Fruit fly (Drosophila melanogaster) whole organism, adult: ENCODE measurements around the gene Sap47.

ENCODE experiments used
- CG11617 ChIP-seq: fragments of 200-800 bp; sonication (Bioruptor generic); optimal IDR thresholded peaks from 2 replicates; lab custom pipeline; 2017; ENCODE audit warnings: mild to moderate bottlenecking, missing biosample characterization, missing genetic modification reagents, missing genetic modification characterization
- CG12768 ChIP-seq: fragments of 200-800 bp; sonication (Bioruptor generic); optimal IDR thresholded peaks from 2 replicates; lab custom pipeline; 2017; ENCODE audit warnings: missing biosample characterization, missing genetic modification characterization, mild to moderate bottlenecking, moderate library complexity, missing genetic modification reagents
- CG14711 ChIP-seq: fragments of 200-800 bp; sonication (Bioruptor generic); optimal IDR thresholded peaks from 2 replicates; lab custom pipeline; 2018; ENCODE audit warnings: missing biosample characterization, mild to moderate bottlenecking, missing genetic modification characterization, moderate library complexity
- CG1620 ChIP-seq: fragments of 200-800 bp; sonication (Bioruptor generic); optimal IDR thresholded peaks from 2 replicates; lab custom pipeline; 2016; ENCODE audit warnings: missing biosample characterization, missing genetic modification characterization
- CG33017 ChIP-seq: fragments of 200-800 bp; sonication (Bioruptor generic); optimal IDR thresholded peaks from 2 replicates; lab custom pipeline; 2018; ENCODE audit warnings: missing biosample characterization, mild to moderate bottlenecking, missing genetic modification characterization, moderate library complexity
- CG5204 ChIP-seq: fragments of 200-800 bp; sonication (Bioruptor generic); optimal IDR thresholded peaks from 2 replicates; lab custom pipeline; 2016; ENCODE audit warnings: missing biosample characterization, missing genetic modification characterization
- CG7045 ChIP-seq: fragments of 200-800 bp; sonication (Bioruptor generic); optimal IDR thresholded peaks from 2 replicates; lab custom pipeline; 2017; ENCODE audit warnings: missing biosample characterization, mild to moderate bottlenecking, missing genetic modification characterization
- CG7101 ChIP-seq: fragments of 200-800 bp; sonication (Bioruptor generic); optimal IDR thresholded peaks from 2 replicates; lab custom pipeline; 2018; ENCODE audit warnings: missing biosample characterization, mild to moderate bottlenecking, missing genetic modification characterization, moderate library complexity
- Clk ChIP-seq: fragments of 200-800 bp; sonication (Bioruptor generic); optimal IDR thresholded peaks from 2 replicates; lab custom pipeline; 2017; ENCODE audit warnings: missing biosample characterization, missing genetic modification characterization
- Crg-1 ChIP-seq: fragments of 200-800 bp; sonication (Bioruptor generic); optimal IDR thresholded peaks from 2 replicates; lab custom pipeline; 2016; ENCODE audit warnings: missing biosample characterization, missing genetic modification characterization
- Hr96 ChIP-seq: fragments of 200-800 bp; sonication (Bioruptor generic); optimal IDR thresholded peaks from 2 replicates; lab custom pipeline; 2016; ENCODE audit warnings: missing biosample characterization, missing genetic modification characterization
- Mnt ChIP-seq: fragments of 200-800 bp; sonication (Bioruptor generic); optimal IDR thresholded peaks from 2 replicates; lab custom pipeline; 2016; ENCODE audit warnings: missing biosample characterization, mild to moderate bottlenecking, missing genetic modification characterization
- bab1 ChIP-seq: fragments of 200-800 bp; sonication (Bioruptor generic); optimal IDR thresholded peaks from 3 replicates; lab custom pipeline; 2019; ENCODE audit warnings: missing biosample characterization, mild to moderate bottlenecking, missing genetic modification characterization, moderate library complexity
- cic ChIP-seq: fragments of 200-800 bp; sonication (Bioruptor generic); optimal IDR thresholded peaks from 2 replicates; lab custom pipeline; 2017; ENCODE audit warnings: missing biosample characterization, mild to moderate bottlenecking, missing genetic modification characterization, moderate library complexity
- cnc ChIP-seq, 2 experiments: fragments of >200 bp; optimal IDR thresholded peaks; 2 replicates each; lab custom pipeline; 2017
- kay ChIP-seq: fragments of 200-800 bp; sonication (Bioruptor generic); peaks from one replicate; lab custom pipeline; 2016; ENCODE audit warnings: missing biosample characterization, missing genetic modification characterization, borderline replicate concordance
- ovo ChIP-seq: fragments of 200-800 bp; sonication (Bioruptor generic); optimal IDR thresholded peaks from 2 replicates; lab custom pipeline; 2016; ENCODE audit warnings: missing biosample characterization, missing genetic modification characterization
- pad ChIP-seq: fragments of 200-800 bp; sonication (Bioruptor generic); optimal IDR thresholded peaks from 3 replicates; lab custom pipeline; 2017; ENCODE audit warnings: missing biosample characterization, missing genetic modification characterization, mild to moderate bottlenecking, moderate library complexity, missing genetic modification reagents
- tj ChIP-seq: fragments of 200-800 bp; sonication (Bioruptor generic); optimal IDR thresholded peaks from 3 replicates; lab custom pipeline; 2017; ENCODE audit warnings: missing biosample characterization, mild to moderate bottlenecking, missing genetic modification characterization, moderate library complexity
- toe ChIP-seq: fragments of 200-800 bp; sonication (Bioruptor generic); optimal IDR thresholded peaks from 2 replicates; lab custom pipeline; 2016; ENCODE audit warnings: missing biosample characterization, missing genetic modification characterization

Gene Sap47

DNA sequence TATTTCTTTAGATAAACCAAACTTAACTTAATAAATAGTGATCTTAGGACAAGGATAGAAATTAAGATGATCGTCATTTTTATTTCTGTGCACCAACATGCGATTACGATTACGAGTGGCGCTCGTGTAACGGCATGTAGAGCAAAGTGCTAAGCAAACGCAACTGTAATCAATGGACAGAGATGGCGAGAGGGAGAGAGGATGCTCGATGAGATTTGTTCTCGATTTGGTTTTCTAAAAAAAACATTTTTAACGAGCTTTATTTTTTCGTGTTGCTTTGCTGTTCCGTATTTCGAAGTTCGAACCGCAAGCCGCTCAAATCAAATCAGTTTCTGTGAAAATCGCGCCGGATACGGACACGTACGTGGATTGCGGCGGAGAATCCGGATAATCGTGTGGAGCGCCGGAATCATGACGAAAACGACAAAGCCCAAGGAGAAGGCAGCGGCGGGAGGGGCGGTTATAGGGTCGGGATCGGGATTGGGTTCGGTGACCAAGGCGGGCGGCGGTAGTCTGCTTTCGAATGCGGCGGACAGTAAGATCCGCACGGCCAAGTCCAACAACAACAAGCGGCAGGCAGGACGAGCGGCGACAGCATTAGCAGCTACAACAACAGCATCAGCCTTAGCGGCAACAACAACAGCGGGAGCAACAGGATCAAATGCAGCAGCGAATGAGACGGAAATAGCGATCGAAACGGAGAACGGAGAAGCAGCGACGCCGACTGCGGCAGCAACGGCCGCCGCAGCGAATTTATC, 59.1 kb downstream of the Sap47 start:
- TF ChIP-seq cic (peak; percentile 4), toe (no peak), ovo (GFP tag; lab: Kevin White, UChicago) (peak; percentile 69), bab1 (GFP tag; lab: Kevin White, UChicago) (no peak), CG7101 (tag; lab: Kevin White, UChicago) (no peak), CG11617 (GFP tag; lab: Kevin White, UChicago) (no peak), CG7045 (GFP tag; lab: Kevin White, UChicago) (no peak), CG1620 (GFP tag; lab: Kevin White, UChicago) (no peak)

DNA sequence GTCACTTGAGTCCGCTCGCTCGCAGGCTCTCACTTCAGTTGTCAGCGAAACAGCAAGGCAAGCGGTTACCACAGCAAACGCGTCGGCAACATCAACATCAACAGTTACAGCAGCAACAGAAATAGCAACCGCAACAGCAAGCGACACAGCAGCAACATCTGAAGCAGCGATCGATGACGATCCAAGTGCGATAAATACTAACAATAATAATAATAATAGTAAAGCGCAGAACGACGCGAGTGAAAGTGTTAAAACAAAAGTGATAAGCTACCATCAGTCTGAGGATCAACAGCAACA, 59.6 kb downstream of the Sap47 start:
- TF ChIP-seq tj (GFP tag; lab: Kevin White, UChicago) (peak; percentile 58), cnc (optimal IDR thresholded peaks at IDR 0.05; lab: Kevin White, UChicago) (no peak), Crg-1 (GFP tag; lab: Kevin White, UChicago) (no peak), pad (GFP tag; lab: Kevin White, UChicago) (no peak), CG14711 (tag; lab: Kevin White, UChicago) (no peak)

DNA sequence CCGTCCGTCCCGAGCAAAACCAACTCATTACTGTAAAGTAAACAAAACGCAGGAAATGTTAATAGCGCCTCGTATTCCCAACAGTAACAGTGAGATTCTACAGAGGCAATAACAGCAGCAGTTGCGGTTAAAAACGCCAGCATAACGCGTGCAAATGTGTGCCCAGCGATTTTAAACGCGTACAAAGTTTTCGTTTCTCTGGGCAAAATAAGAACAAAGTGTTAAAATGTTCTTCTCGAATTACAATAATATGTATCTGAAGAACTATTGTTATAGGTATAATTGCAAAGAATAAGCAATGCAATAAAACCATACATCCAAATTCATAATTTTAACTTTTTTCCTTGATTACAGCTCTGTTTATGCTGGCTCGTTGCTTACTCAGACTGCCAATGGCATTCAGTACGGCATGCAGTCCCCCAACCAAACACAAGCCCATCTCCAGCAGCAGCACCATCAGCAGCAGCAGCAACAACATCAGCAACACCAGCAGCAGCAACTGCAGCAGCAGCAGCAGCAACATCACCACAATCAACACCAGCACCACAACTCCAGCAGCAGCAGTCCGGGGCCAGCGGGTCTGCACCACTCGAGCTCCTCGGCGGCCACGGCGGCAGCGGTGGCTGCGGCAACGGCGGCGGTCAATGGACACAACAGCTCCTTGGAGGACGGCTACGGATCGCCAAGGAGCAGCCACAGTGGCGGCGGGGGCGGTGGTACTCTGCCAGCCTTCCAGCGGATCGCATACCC, 64.2 kb downstream of the Sap47 start:
- TF ChIP-seq CG7101 (tag; lab: Kevin White, UChicago) (no peak), cic (no peak), CG1620 (GFP tag; lab: Kevin White, UChicago) (no peak), cnc (optimal IDR thresholded peaks at IDR 0.05; lab: Kevin White, UChicago) (no peak), CG11617 (GFP tag; lab: Kevin White, UChicago) (no peak)

DNA sequence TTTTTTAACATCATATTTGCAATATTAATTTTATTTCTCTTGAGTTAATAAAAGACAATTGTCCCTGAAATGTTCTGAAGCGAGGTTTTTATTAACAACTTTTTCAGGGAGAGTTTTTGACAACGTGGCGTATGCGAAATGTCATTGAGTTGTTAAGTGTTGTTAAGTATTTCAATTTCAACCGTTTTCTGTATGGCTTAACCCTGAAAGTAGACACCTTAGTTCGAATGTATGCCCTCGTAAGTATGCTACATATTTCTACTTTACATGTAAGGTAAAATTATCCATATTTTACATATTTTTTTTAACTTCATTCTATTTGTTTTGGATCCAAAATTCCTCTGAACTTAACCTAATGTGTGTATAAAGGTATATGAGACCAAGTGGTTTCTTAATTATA, 69.1 kb downstream of the Sap47 start:
- TF ChIP-seq pad (GFP tag; lab: Kevin White, UChicago) = peak; percentile 8
- TF ChIP-seq bab1 (GFP tag; lab: Kevin White, UChicago) = peak; percentile 59
- peak; percentile 6 for TF ChIP-seq Crg-1 (GFP tag; lab: Kevin White, UChicago)
- no peak for TF ChIP-seq Hr96 (GFP tag; lab: Kevin White, UChicago)
- no peak for TF ChIP-seq cic
- no peak for TF ChIP-seq ovo (GFP tag; lab: Kevin White, UChicago)
- peak; percentile 80 for TF ChIP-seq kay (GFP tag; lab: Kevin White, UChicago)

DNA sequence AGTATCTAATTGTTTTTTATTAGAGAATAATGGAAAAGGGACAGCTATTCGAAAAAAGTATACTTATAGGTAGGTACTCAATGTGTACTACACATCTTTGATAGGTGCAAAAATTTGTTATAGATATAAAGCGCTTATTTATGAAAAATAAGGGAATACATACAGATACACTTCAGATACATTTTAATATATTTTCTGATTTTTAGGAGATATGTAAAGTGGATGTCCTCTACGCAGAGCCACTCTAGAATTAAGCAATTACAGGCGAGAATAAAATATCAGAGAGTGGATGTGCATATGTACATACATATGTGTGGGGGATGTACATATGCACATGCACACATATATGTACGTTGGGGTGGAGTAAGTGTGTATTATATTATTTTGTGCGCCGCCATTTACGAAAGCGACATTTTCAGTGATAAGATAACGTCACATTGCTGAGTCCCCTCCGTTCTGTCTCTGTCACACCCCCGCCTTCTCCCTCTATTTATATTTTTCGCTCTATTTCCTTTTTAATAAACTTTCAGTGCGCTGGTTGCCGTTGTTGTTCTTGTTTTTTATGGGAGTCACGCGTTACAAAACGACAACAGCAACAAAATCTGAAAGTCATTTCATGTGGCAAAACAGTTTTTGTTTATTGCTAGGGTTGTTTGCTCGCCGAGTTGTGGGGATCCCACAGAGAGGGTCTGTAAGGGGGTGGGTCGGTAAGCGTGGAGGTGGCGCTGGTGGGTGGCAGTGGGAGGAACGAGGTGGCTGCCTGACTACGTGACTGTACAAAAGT, 70.0 kb downstream of the Sap47 start:
- TF ChIP-seq Crg-1 (GFP tag; lab: Kevin White, UChicago) (peak; percentile 42), toe (peak; percentile 36), CG14711 (tag; lab: Kevin White, UChicago) (peak; percentile 58), CG5204 (peak; percentile 20), cnc (optimal IDR thresholded peaks at IDR 0.05; lab: Kevin White, UChicago) (peak; percentile 66 to 69), tj (GFP tag; lab: Kevin White, UChicago) (peak; percentile 33), CG12768 (peak; percentile 88), CG1620 (GFP tag; lab: Kevin White, UChicago) (no peak), kay (GFP tag; lab: Kevin White, UChicago) (peak; percentile 81), Clk (GFP tag; lab: Kevin White, UChicago) (peak; percentile 73), CG11617 (GFP tag; lab: Kevin White, UChicago) (peak; percentile 56), Hr96 (GFP tag; lab: Kevin White, UChicago) (peak; percentile 56), pad (GFP tag; lab: Kevin White, UChicago) (peak; percentile 68), CG33017 (tag; lab: Kevin White, UChicago) (peak; percentile 77), cic (peak; percentile 96), Mnt (GFP tag; lab: Kevin White, UChicago) (peak; percentile 89), CG7045 (GFP tag; lab: Kevin White, UChicago) (peak; percentile 53), CG7101 (tag; lab: Kevin White, UChicago) (peak; percentile 15), ovo (GFP tag; lab: Kevin White, UChicago) (peak; percentile 36), bab1 (GFP tag; lab: Kevin White, UChicago) (peak; percentile 7)

DNA sequence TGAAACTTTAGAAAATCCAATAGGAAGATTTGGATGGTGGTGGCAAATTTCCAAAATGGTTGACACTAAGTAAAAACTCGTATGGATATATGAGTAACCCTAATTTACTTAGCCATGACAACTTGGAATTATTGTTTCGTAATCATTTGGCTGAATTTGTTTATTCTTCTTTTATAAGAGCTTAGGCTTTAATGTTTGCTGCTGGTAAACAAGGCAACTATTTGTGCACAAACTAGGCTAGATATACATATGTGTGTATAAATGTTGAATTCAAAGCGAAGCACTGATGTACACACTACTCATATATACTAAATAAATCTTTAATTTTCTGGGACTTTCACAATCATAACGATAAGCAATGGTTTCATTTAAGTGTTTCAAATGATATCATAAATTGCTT, 71.0 kb downstream of the Sap47 start:
- TF ChIP-seq pad (GFP tag; lab: Kevin White, UChicago) (no peak), cic (no peak), Hr96 (GFP tag; lab: Kevin White, UChicago) (no peak), ovo (GFP tag; lab: Kevin White, UChicago) (peak; percentile 55), CG14711 (tag; lab: Kevin White, UChicago) (peak; percentile 25), CG11617 (GFP tag; lab: Kevin White, UChicago) (no peak), CG33017 (tag; lab: Kevin White, UChicago) (no peak), Clk (GFP tag; lab: Kevin White, UChicago) (no peak), tj (GFP tag; lab: Kevin White, UChicago) (no peak), cnc (optimal IDR thresholded peaks at IDR 0.05; lab: Kevin White, UChicago) (no peak), CG7101 (tag; lab: Kevin White, UChicago) (peak; percentile 50), CG5204 (no peak), toe (no peak), bab1 (GFP tag; lab: Kevin White, UChicago) (no peak), CG12768 (peak; percentile 26), CG1620 (GFP tag; lab: Kevin White, UChicago) (no peak), kay (GFP tag; lab: Kevin White, UChicago) (peak; percentile 52), Crg-1 (GFP tag; lab: Kevin White, UChicago) (peak; percentile 25), Mnt (GFP tag; lab: Kevin White, UChicago) (no peak), CG7045 (GFP tag; lab: Kevin White, UChicago) (no peak)
